Worm (Caenorhabditis elegans): ENCODE results near the gene mrpl-40.
A peak's percentile ranks its signal among the peaks of the same experiment; 100 is the strongest.
"Not testable (repeated sequence)": the region's sequence is repeated elsewhere in the genome, so short reads cannot be mapped to it uniquely, and the experiment has no call there.

Gene mrpl-40

ce11 chrIII:121983-122449 lies 34.7 kb downstream of the mrpl-40 start, which contains the start of gene C29F9.12:
TSS of gene C29F9.12 (minus strand) at chrIII:122033.
- TF ChIP-seq unc-98 (GFP tag; IDR thresholded peaks at IDR 0.05); ama-1 (optimal IDR thresholded peaks at IDR 0.05); snu-23 (GFP tag; optimal IDR thresholded peaks at IDR 0.05): not testable (repeated sequence)

DNA sequence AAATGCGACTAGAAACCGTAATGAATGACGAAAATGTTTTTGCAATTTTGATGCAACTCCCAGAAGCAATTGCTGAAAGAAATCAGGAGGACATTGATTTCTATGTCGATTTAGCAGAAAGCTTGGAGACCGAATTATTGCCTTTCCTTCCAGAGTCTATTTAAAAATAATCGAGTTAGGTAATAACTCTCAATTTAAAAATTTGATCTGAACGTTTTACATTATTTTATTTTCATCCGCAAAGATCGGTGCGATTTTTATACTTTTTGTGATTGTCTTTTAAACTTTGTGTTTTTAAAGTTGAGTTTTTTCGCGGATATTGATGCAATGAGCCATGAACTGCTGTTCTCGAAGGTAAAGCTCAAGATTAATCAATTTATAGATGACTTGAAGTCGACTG lies 37.1 kb downstream of the mrpl-40 start, which contains the start of gene pals-23:
TSS of gene pals-23 (plus strand) at position 301 of the 400 bp plus-strand sequence.
- TF ChIP-seq sox-4 (tag; optimal IDR thresholded peaks at IDR 0.05) = no peak
- no peak for TF ChIP-seq ets-5 (GFP tag; IDR thresholded peaks at IDR 0.05)
- no peak for TF ChIP-seq ceh-88 (GFP tag; IDR thresholded peaks at IDR 0.05)
- no peak for TF ChIP-seq isw-1 (GFP tag; IDR thresholded peaks at IDR 0.05)
- no peak for TF ChIP-seq tlp-1 (tag; optimal IDR thresholded peaks at IDR 0.05)
- no peak for TF ChIP-seq ceh-63 (GFP tag; optimal IDR thresholded peaks at IDR 0.05)
- TF ChIP-seq nhr-71 (tag; optimal IDR thresholded peaks at IDR 0.05) = no peak
- no peak for TF ChIP-seq sup-37 (GFP tag; optimal IDR thresholded peaks at IDR 0.05)
- TF ChIP-seq xbp-1 (tag; optimal IDR thresholded peaks at IDR 0.05) = no peak
- no peak for TF ChIP-seq grh-1 (GFP tag; IDR thresholded peaks at IDR 0.05)
- TF ChIP-seq swsn-7 (tag; optimal IDR thresholded peaks at IDR 0.05) = no peak
- no peak for TF ChIP-seq snu-23 (GFP tag; optimal IDR thresholded peaks at IDR 0.05)
- TF ChIP-seq fkh-8 (tag; optimal IDR thresholded peaks at IDR 0.05) = no peak
- TF ChIP-seq nhr-19 (GFP tag; conservative IDR thresholded peaks at IDR 0.05) = no peak
- no peak for TF ChIP-seq unc-98 (GFP tag; IDR thresholded peaks at IDR 0.05)
- TF ChIP-seq mep-1 (tag; optimal IDR thresholded peaks at IDR 0.05) = no peak
- TF ChIP-seq unc-86 (tag; optimal IDR thresholded peaks at IDR 0.05) = no peak
- no peak for TF ChIP-seq nhr-12 (tag; optimal IDR thresholded peaks at IDR 0.05)

- TF ChIP-seq nhr-19 (GFP tag; conservative IDR thresholded peaks at IDR 0.05) = no peak
- TF ChIP-seq elt-2 (tag; optimal IDR thresholded peaks at IDR 0.05) = peak; percentile 23
- TF ChIP-seq rnt-1 (tag; optimal IDR thresholded peaks at IDR 0.05) = no peak
- TF ChIP-seq lsy-2 (tag; optimal IDR thresholded peaks at IDR 0.05) = no peak
- no peak for TF ChIP-seq dsc-1 (tag; optimal IDR thresholded peaks at IDR 0.05)
- no peak for TF ChIP-seq mdl-1 (tag; optimal IDR thresholded peaks at IDR 0.05)
- no peak for TF ChIP-seq nhr-20 (tag; optimal IDR thresholded peaks at IDR 0.05)
- no peak for TF ChIP-seq lin-35 (GFP tag; optimal IDR thresholded peaks at IDR 0.05)
Observed at ce11 chrIII:130650-131049, 43.3 kb downstream of the mrpl-40 start, which contains the start of the genes nhr-280 and C29F9.2. TSS of gene nhr-280 (minus strand) at chrIII:130750. TSS of gene C29F9.2 (plus strand) at chrIII:130947.

ce11 chrIII:131627-132026 lies 44.3 kb downstream of the mrpl-40 start:
- TF ChIP-seq alr-1 (tag; optimal IDR thresholded peaks at IDR 0.05; ENCODE audit: borderline replicate concordance) (no peak), vab-15 (tag; optimal IDR thresholded peaks at IDR 0.05) (peak; percentile 89), efl-1 (optimal IDR thresholded peaks at IDR 0.05) (peak; percentile 65 to 67), efl-1 (GFP tag; optimal IDR thresholded peaks at IDR 0.05 in 1 of 2) (peak; percentile 64 to 94), pag-3 (tag; optimal IDR thresholded peaks at IDR 0.05; ENCODE audit: borderline replicate concordance, insufficient read depth) (no peak), ceh-8 (GFP tag; optimal IDR thresholded peaks at IDR 0.05) (no peak), aha-1 (tag; optimal IDR thresholded peaks at IDR 0.05) (no peak), unc-30 (tag; optimal IDR thresholded peaks at IDR 0.05) (no peak), dsc-1 (tag; optimal IDR thresholded peaks at IDR 0.05) (peak; percentile 37), C04F5.9 (tag; optimal IDR thresholded peaks at IDR 0.05) (no peak), hlh-4 (tag; optimal IDR thresholded peaks at IDR 0.05) (no peak), C34B4.2 (tag; optimal IDR thresholded peaks at IDR 0.05) (no peak), lin-39 (tag; optimal IDR thresholded peaks at IDR 0.05) (no peak), lsy-2 (tag; optimal IDR thresholded peaks at IDR 0.05) (peak; percentile 64 to 82), hpl-2 (GFP tag; optimal IDR thresholded peaks at IDR 0.05) (no peak), lir-3 (tag; optimal IDR thresholded peaks at IDR 0.05; ENCODE audit: poor library complexity) (peak; percentile 34), swsn-7 (tag; optimal IDR thresholded peaks at IDR 0.05) (peak; percentile 50), sptf-1 (tag; optimal IDR thresholded peaks at IDR 0.05) (no peak), mef-2 (tag; optimal IDR thresholded peaks at IDR 0.05) (no peak), lin-35 (GFP tag; optimal IDR thresholded peaks at IDR 0.05) (peak; percentile 68 to 72), jun-1 (tag; optimal IDR thresholded peaks at IDR 0.05) (no peak), nhr-77 (tag; optimal IDR thresholded peaks at IDR 0.05) (no peak), mab-9 (GFP tag; IDR thresholded peaks at IDR 0.05) (no peak), ets-5 (GFP tag; IDR thresholded peaks at IDR 0.05) (no peak), ceh-82 (tag; optimal IDR thresholded peaks at IDR 0.05) (peak in 2 of 3 experiments; percentile 2 to 70), unc-130 (tag; optimal IDR thresholded peaks at IDR 0.05) (peak; percentile 27), tlp-1 (tag; optimal IDR thresholded peaks at IDR 0.05) (no peak), zag-1 (tag; optimal IDR thresholded peaks at IDR 0.05) (peak; percentile 14)

Measured in whole organism, L1 larva.